Worm (Caenorhabditis elegans): ENCODE data around the gene F39G3.2.

DNA sequence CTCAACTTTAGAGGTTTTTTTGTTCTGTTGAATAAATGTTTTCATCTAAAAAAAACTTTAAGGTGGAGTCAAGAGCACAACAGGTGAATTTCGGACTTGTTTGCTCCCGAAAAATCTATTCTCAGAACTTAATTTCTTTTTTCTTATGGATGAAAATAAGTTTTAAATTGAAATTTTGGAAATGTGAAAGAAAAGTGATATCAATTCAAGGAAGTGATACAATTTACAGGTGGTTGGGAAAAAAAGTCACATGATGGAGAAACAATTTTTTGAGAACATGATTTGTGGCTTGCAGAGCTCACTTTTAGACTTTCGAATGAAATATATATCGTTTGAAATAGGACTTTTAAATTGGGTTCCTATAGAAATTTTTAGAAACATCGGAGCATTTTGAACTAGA is 30.0 kb upstream of the F39G3.2 start:
- TF ChIP-seq dao-5 (tag; optimal IDR thresholded peaks at IDR 0.05) (no peak), W03F9.2 (tag; optimal IDR thresholded peaks at IDR 0.05) (no peak), him-1 (tag; optimal IDR thresholded peaks at IDR 0.05) (no peak)

All from whole organism, L4/young adult.